1 fruit fly cellular context compared by ENCODE assay signal in the genomic region with DNA sequence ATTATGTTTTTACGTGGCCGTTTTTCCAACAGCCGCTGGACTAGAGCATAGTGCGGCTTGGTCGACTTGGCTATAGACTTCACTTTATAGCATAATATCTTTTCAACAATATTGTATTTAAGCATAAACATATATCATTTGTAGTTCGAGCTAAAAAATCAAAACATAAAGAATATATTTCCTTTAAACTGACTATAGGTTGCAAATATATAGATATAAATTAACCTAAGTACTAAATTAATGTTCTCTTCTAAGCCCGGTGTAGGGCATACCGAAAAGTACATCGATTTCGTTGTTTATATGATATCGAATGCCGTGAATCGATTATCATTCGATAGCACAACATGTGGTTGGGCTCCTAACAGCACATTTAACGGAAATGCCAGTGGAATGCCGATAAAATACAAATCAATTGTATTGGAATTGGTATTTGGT.
TF ChIP-seq lines count a peak whose summit lies in the region.

A gene (minus strand): TSS at position 54 of the 435 bp plus-strand sequence.

TF ChIP-seq in whole organism, embryonic, 481 proteins besides CTCF, POLR2A, EP300 and RAD21 (continued from another document and continues in another):
- TF ChIP-seq CG3847 (GFP tag; IDR thresholded peaks at IDR 0.05; lab: Robert Waterston, UW) (peak; percentile 97), lmd (GFP tag; IDR thresholded peaks at IDR 0.05; lab: Robert Waterston, UW) (peak; percentile 98), amos (GFP tag; IDR thresholded peaks at IDR 0.05; lab: Robert Waterston, UW; ENCODE audit: partially characterized antibody) (peak; percentile 77; the same call in 1 of the 2 replicates), D19B (GFP tag; optimal IDR thresholded peaks at IDR 0.05; lab: Kevin White, UChicago) (peak; percentile 94), CG12219 (GFP tag; optimal IDR thresholded peaks at IDR 0.05; lab: Kevin White, UChicago) (peak; percentile 89), CG17568 (GFP tag; optimal IDR thresholded peaks at IDR 0.05; lab: Kevin White, UChicago) (no peak), sug (tag; optimal IDR thresholded peaks at IDR 0.05; lab: Kevin White, UChicago) (peak; percentile 82), grau (tag; optimal IDR thresholded peaks at IDR 0.05; lab: Kevin White, UChicago) (peak; percentile 91), CG43689 (GFP tag; IDR thresholded peaks at IDR 0.05; lab: Robert Waterston, UW) (peak; percentile 96), ap (GFP tag; IDR thresholded peaks at IDR 0.05; lab: Robert Waterston, UW) (peak; percentile 98), Trl (optimal IDR thresholded peaks at IDR 0.05; lab: Kevin White, UChicago) (no peak), Trl (GFP tag; optimal IDR thresholded peaks at IDR 0.05; lab: Kevin White, UChicago) (peak; percentile 79), chif (GFP tag; optimal IDR thresholded peaks at IDR 0.05; lab: Kevin White, UChicago) (peak; percentile 80 to 86), CG6791 (GFP tag; IDR thresholded peaks at IDR 0.05; lab: Robert Waterston, UW; ENCODE audit: partially characterized antibody) (peak; percentile 88), sc (optimal IDR thresholded peaks at IDR 0.05; lab: Kevin White, UChicago) (no peak), sc (GFP tag; optimal IDR thresholded peaks at IDR 0.05; lab: Kevin White, UChicago) (peak; percentile 93), wek (GFP tag; optimal IDR thresholded peaks at IDR 0.05; lab: Kevin White, UChicago) (peak; percentile 80), ERR (GFP tag; optimal IDR thresholded peaks at IDR 0.05; lab: Kevin White, UChicago) (peak; percentile 57), trem (tag; optimal IDR thresholded peaks at IDR 0.05; lab: Kevin White, UChicago) (peak; percentile 97), E2f1 (GFP tag; IDR thresholded peaks at IDR 0.05; lab: Robert Waterston, UW) (peak; percentile 99), CG10654 (GFP tag; optimal IDR thresholded peaks at IDR 0.05; lab: Kevin White, UChicago) (peak; percentile 99), nom (GFP tag; optimal IDR thresholded peaks at IDR 0.05; lab: Kevin White, UChicago) (peak; percentile 91), ems (GFP tag; optimal IDR thresholded peaks at IDR 0.05; lab: Kevin White, UChicago) (peak; percentile 95), CG6654 (GFP tag; optimal IDR thresholded peaks at IDR 0.05; lab: Kevin White, UChicago) (peak; percentile 91), CG1647 (GFP tag; optimal IDR thresholded peaks at IDR 0.05; lab: Kevin White, UChicago) (peak; percentile 87), dpn (GFP tag; optimal IDR thresholded peaks at IDR 0.05; lab: Kevin White, UChicago) (peak; percentile 97 to 98), Atf3 (GFP tag; optimal IDR thresholded peaks at IDR 0.05; lab: Kevin White, UChicago) (peak; percentile 69), Spps (tag; optimal IDR thresholded peaks at IDR 0.05; lab: Kevin White, UChicago) (peak; percentile 100), fd96Cb (tag; optimal IDR thresholded peaks at IDR 0.05; lab: Kevin White, UChicago) (peak; percentile 100), dati (GFP tag; IDR thresholded peaks at IDR 0.05; lab: Robert Waterston, UW) (peak; percentile 97), Elba2 (GFP tag; optimal IDR thresholded peaks at IDR 0.05; lab: Kevin White, UChicago) (peak; percentile 72), rib (GFP tag; IDR thresholded peaks at IDR 0.05; lab: Robert Waterston, UW) (peak; percentile 97), Nf-YC (tag; optimal IDR thresholded peaks at IDR 0.05; lab: Kevin White, UChicago) (peak; percentile 87), Ssrp (tag; optimal IDR thresholded peaks at IDR 0.05; lab: Kevin White, UChicago) (peak; percentile 93), knrl (GFP tag; IDR thresholded peaks at IDR 0.05; lab: Robert Waterston, UW; ENCODE audit: partially characterized antibody) (no peak; the same call in 2 of the 3 replicates), CG8478 (optimal IDR thresholded peaks at IDR 0.05; lab: Kevin White, UChicago) (no peak), CG34224 (GFP tag; IDR thresholded peaks at IDR 0.05; lab: Robert Waterston, UW; ENCODE audit: partially characterized antibody) (peak; percentile 74; the same call in 2 of the 3 replicates), lov (optimal IDR thresholded peaks at IDR 0.05; lab: Kevin White, UChicago) (no peak), lov (GFP tag; IDR thresholded peaks at IDR 0.05; lab: Robert Waterston, UW) (peak; percentile 98), ab (GFP tag; optimal IDR thresholded peaks at IDR 0.05; lab: Kevin White, UChicago) (peak; percentile 54), inv (GFP tag; IDR thresholded peaks at IDR 0.05; lab: Robert Waterston, UW; ENCODE audit: partially characterized antibody) (peak; percentile 48), CG7987 (GFP tag; optimal IDR thresholded peaks at IDR 0.05; lab: Kevin White, UChicago) (peak; percentile 96), CG4617 (GFP tag; optimal IDR thresholded peaks at IDR 0.05; lab: Kevin White, UChicago; ENCODE audit: borderline replicate concordance) (peak; percentile 97), grn (GFP tag; optimal IDR thresholded peaks at IDR 0.05; lab: Kevin White, UChicago) (peak; percentile 74), CG11696 (GFP tag; IDR thresholded peaks at IDR 0.05; lab: Robert Waterston, UW) (peak; percentile 97), CG9609 (GFP tag; optimal IDR thresholded peaks at IDR 0.05; lab: Kevin White, UChicago) (peak; percentile 69), Hr39 (optimal IDR thresholded peaks at IDR 0.05; lab: Kevin White, UChicago) (no peak), CG7357 (GFP tag; IDR thresholded peaks at IDR 0.05; lab: Robert Waterston, UW) (peak; percentile 96), Sox102F (GFP tag; optimal IDR thresholded peaks at IDR 0.05; lab: Kevin White, UChicago) (peak; percentile 97), CG7271 (tag; optimal IDR thresholded peaks at IDR 0.05; lab: Kevin White, UChicago) (peak; percentile 99), CG3726 (GFP tag; IDR thresholded peaks at IDR 0.05; lab: Robert Waterston, UW) (peak; percentile 99), slbo (GFP tag; IDR thresholded peaks at IDR 0.05; lab: Robert Waterston, UW) (peak; percentile 99), CG6175 (GFP tag; IDR thresholded peaks at IDR 0.05; lab: Robert Waterston, UW) (peak; percentile 97), CG12299 (tag; optimal IDR thresholded peaks at IDR 0.05; lab: Kevin White, UChicago) (peak; percentile 92), esg (GFP tag; conservative IDR thresholded peaks at IDR 0.05; lab: Robert Waterston, UW) (peak; percentile 99), Mrtf (GFP tag; IDR thresholded peaks at IDR 0.05; lab: Robert Waterston, UW) (peak; percentile 96), CG18476 (GFP tag; optimal IDR thresholded peaks at IDR 0.05; lab: Kevin White, UChicago) (peak; percentile 95), CG17385 (GFP tag; optimal IDR thresholded peaks at IDR 0.05; lab: Kevin White, UChicago) (peak; percentile 92), wdn (GFP tag; IDR thresholded peaks at IDR 0.05; lab: Robert Waterston, UW) (peak; percentile 98), CG16779 (GFP tag; IDR thresholded peaks at IDR 0.05; lab: Robert Waterston, UW) (peak; percentile 98), CG12769 (tag; optimal IDR thresholded peaks at IDR 0.05; lab: Kevin White, UChicago) (no peak), sd (tag; optimal IDR thresholded peaks at IDR 0.05; lab: Kevin White, UChicago) (peak; percentile 98), CG4730 (GFP tag; IDR thresholded peaks at IDR 0.05; lab: Robert Waterston, UW) (peak; percentile 99), Chrac-16 (GFP tag; optimal IDR thresholded peaks at IDR 0.05; lab: Kevin White, UChicago) (peak; percentile 97), Gsc (GFP tag; IDR thresholded peaks at IDR 0.05; lab: Robert Waterston, UW) (peak; percentile 97), CG6689 (GFP tag; IDR thresholded peaks at IDR 0.05; lab: Robert Waterston, UW) (peak; percentile 99), hb (GFP tag; IDR thresholded peaks at IDR 0.05; lab: Robert Waterston, UW; ENCODE audit: partially characterized antibody) (peak; percentile 83), seq (GFP tag; IDR thresholded peaks at IDR 0.05; lab: Robert Waterston, UW) (peak; percentile 99), vnd (GFP tag; IDR thresholded peaks at IDR 0.05; lab: Robert Waterston, UW; ENCODE audit: partially characterized antibody) (peak; percentile 47; the same call in 2 of the 3 replicates), klu (GFP tag; IDR thresholded peaks at IDR 0.05; lab: Robert Waterston, UW) (peak; percentile 96), prd (optimal IDR thresholded peaks at IDR 0.05; lab: Kevin White, UChicago) (no peak), prd (GFP tag; IDR thresholded peaks at IDR 0.05; lab: Robert Waterston, UW) (peak; percentile 100), sens (GFP tag; lab: Kevin White, UChicago) (peak; percentile 97), Atf6 (GFP tag; IDR thresholded peaks at IDR 0.05; lab: Robert Waterston, UW) (peak; percentile 99), sisA (GFP tag; IDR thresholded peaks at IDR 0.05; lab: Robert Waterston, UW) (peak; percentile 99), bbx (GFP tag; IDR thresholded peaks at IDR 0.05; lab: Robert Waterston, UW; ENCODE audit: partially characterized antibody) (peak; percentile 93), jing (GFP tag; optimal IDR thresholded peaks at IDR 0.05; lab: Kevin White, UChicago) (peak; percentile 99), CG6854 (GFP tag; optimal IDR thresholded peaks at IDR 0.05; lab: Kevin White, UChicago) (peak; percentile 97), CG7786 (GFP tag; optimal IDR thresholded peaks at IDR 0.05; lab: Kevin White, UChicago) (peak; percentile 78), Dek (tag; optimal IDR thresholded peaks at IDR 0.05; lab: Kevin White, UChicago) (peak; percentile 92), CG12659 (GFP tag; optimal IDR thresholded peaks at IDR 0.05; lab: Kevin White, UChicago) (peak; percentile 97), cg (GFP tag; optimal IDR thresholded peaks at IDR 0.05; lab: Kevin White, UChicago) (no peak), jigr1 (GFP tag; IDR thresholded peaks at IDR 0.05; lab: Robert Waterston, UW) (peak; percentile 98), NfI (GFP tag; optimal IDR thresholded peaks at IDR 0.05; lab: Kevin White, UChicago) (peak; percentile 92), CG14014 (GFP tag; IDR thresholded peaks at IDR 0.05; lab: Robert Waterston, UW) (peak; percentile 99), bcd (GFP tag; optimal IDR thresholded peaks at IDR 0.05; lab: Kevin White, UChicago) (peak; percentile 98), Antp (GFP tag; optimal IDR thresholded peaks at IDR 0.05; lab: Kevin White, UChicago) (peak; percentile 76), GATAe (GFP tag; conservative IDR thresholded peaks at IDR 0.05; lab: Robert Waterston, UW) (peak; percentile 97), CG1832 (GFP tag; optimal IDR thresholded peaks at IDR 0.05; lab: Kevin White, UChicago) (no peak), ash1 (GFP tag; optimal IDR thresholded peaks at IDR 0.05; lab: Kevin White, UChicago) (peak; percentile 90), pros (GFP tag; optimal IDR thresholded peaks at IDR 0.05; lab: Kevin White, UChicago) (no peak), CG4282 (GFP tag; optimal IDR thresholded peaks at IDR 0.05; lab: Kevin White, UChicago) (no peak), mam (GFP tag; optimal IDR thresholded peaks at IDR 0.05; lab: Kevin White, UChicago) (peak; percentile 97), fd3F (GFP tag; optimal IDR thresholded peaks at IDR 0.05; lab: Kevin White, UChicago) (peak; percentile 89), CG7745 (tag; optimal IDR thresholded peaks at IDR 0.05; lab: Kevin White, UChicago) (peak; percentile 43), CG8359 (GFP tag; optimal IDR thresholded peaks at IDR 0.05; lab: Kevin White, UChicago; ENCODE audit: borderline replicate concordance) (peak; percentile 94), CG2678 (tag; optimal IDR thresholded peaks at IDR 0.05; lab: Kevin White, UChicago) (peak; percentile 99), pita (GFP tag; optimal IDR thresholded peaks at IDR 0.05; lab: Kevin White, UChicago) (no peak), pan (optimal IDR thresholded peaks at IDR 0.05; lab: Kevin White, UChicago) (no peak), pan (GFP tag; optimal IDR thresholded peaks at IDR 0.05 in 1 of 2, IDR thresholded peaks at IDR 0.05 in 1 of 2) (peak in 1 of 2 experiments; percentile 100), Hey (tag; optimal IDR thresholded peaks at IDR 0.05; lab: Kevin White, UChicago) (no peak), CG5953 (GFP tag; IDR thresholded peaks at IDR 0.05; lab: Robert Waterston, UW) (peak; percentile 98), Nf-YA (GFP tag; IDR thresholded peaks at IDR 0.05; lab: Robert Waterston, UW) (peak; percentile 98), CG7963 (GFP tag; IDR thresholded peaks at IDR 0.05; lab: Robert Waterston, UW; ENCODE audit: partially characterized antibody) (peak; percentile 89), Lim3 (GFP tag; IDR thresholded peaks at IDR 0.05; lab: Robert Waterston, UW) (peak; percentile 93), CG5180 (GFP tag; optimal IDR thresholded peaks at IDR 0.05; lab: Kevin White, UChicago) (peak; percentile 86), so (GFP tag; IDR thresholded peaks at IDR 0.05; lab: Robert Waterston, UW) (peak; percentile 99), bowl (GFP tag; IDR thresholded peaks at IDR 0.05; lab: Robert Waterston, UW) (peak; percentile 96), CG14050 (GFP tag; IDR thresholded peaks at IDR 0.05; lab: Robert Waterston, UW) (peak; percentile 98), cas (GFP tag; IDR thresholded peaks at IDR 0.05; lab: Robert Waterston, UW) (peak; percentile 98), Bgb (GFP tag; IDR thresholded peaks at IDR 0.05; lab: Robert Waterston, UW; ENCODE audit: partially characterized antibody) (peak; percentile 86), Usf (GFP tag; optimal IDR thresholded peaks at IDR 0.05; lab: Kevin White, UChicago) (peak; percentile 88), chm (GFP tag; IDR thresholded peaks at IDR 0.05; lab: Robert Waterston, UW) (peak; percentile 97), Lpt (GFP tag; optimal IDR thresholded peaks at IDR 0.05; lab: Kevin White, UChicago) (no peak), CG33213 (GFP tag; optimal IDR thresholded peaks at IDR 0.05; lab: Kevin White, UChicago) (peak; percentile 68), pum (GFP tag; optimal IDR thresholded peaks at IDR 0.05; lab: Kevin White, UChicago) (peak; percentile 80), CG3838 (GFP tag; optimal IDR thresholded peaks at IDR 0.05; lab: Kevin White, UChicago) (peak; percentile 92), CG17612 (GFP tag; IDR thresholded peaks at IDR 0.05; lab: Robert Waterston, UW) (peak; percentile 98), Myb (GFP tag; optimal IDR thresholded peaks at IDR 0.05; lab: Kevin White, UChicago) (peak; percentile 88), sqz (GFP tag; optimal IDR thresholded peaks at IDR 0.05; lab: Kevin White, UChicago) (no peak), CG10431 (GFP tag; optimal IDR thresholded peaks at IDR 0.05; lab: Kevin White, UChicago) (peak; percentile 57), nmo (GFP tag; optimal IDR thresholded peaks at IDR 0.05; lab: Kevin White, UChicago) (peak; percentile 98), Ets97D (GFP tag; optimal IDR thresholded peaks at IDR 0.05; lab: Kevin White, UChicago) (peak; percentile 96), Hr78 (GFP tag; optimal IDR thresholded peaks at IDR 0.05; lab: Kevin White, UChicago) (no peak), Sry-β (GFP tag; optimal IDR thresholded peaks at IDR 0.05; lab: Kevin White, UChicago) (peak; percentile 71)
